Comparison of ENCODE assay signal across 4 worm cellular contexts in genomic region chrIV:15020958-15021357, ce11.
TF ChIP-seq lines count a peak whose summit lies in the region.

No protein-coding gene starts in this region.

TF ChIP-seq in whole organism, L1 larva, 84 proteins besides CTCF, POLR2A, EP300 and RAD21 (continued from another document and continues in another):
- no peak for TF ChIP-seq ceh-88 (GFP tag; IDR thresholded peaks at IDR 0.05; lab: Robert Waterston, UW)
- no peak for TF ChIP-seq nhr-90 (tag; optimal IDR thresholded peaks at IDR 0.05; lab: Kevin White, UChicago; ENCODE audit: poor library complexity)
- TF ChIP-seq lin-14 (GFP tag; optimal IDR thresholded peaks at IDR 0.05; lab: Kevin White, UChicago) = peak; percentile 79
- peak; percentile 34 for TF ChIP-seq tbx-2 (tag; optimal IDR thresholded peaks at IDR 0.05; lab: Kevin White, UChicago)
- no peak for TF ChIP-seq mef-2 (tag; optimal IDR thresholded peaks at IDR 0.05; lab: Kevin White, UChicago)
- peak in 1 of 3 experiments; percentile 33 for TF ChIP-seq dpl-1 (GFP tag; optimal IDR thresholded peaks at IDR 0.05; lab: Kevin White, UChicago)
- TF ChIP-seq elt-2 (tag; optimal IDR thresholded peaks at IDR 0.05; lab: Kevin White, UChicago) = no peak
- TF ChIP-seq sup-37 (GFP tag; optimal IDR thresholded peaks at IDR 0.05; lab: Kevin White, UChicago) = no peak
- TF ChIP-seq aly-2 (tag; optimal IDR thresholded peaks at IDR 0.05; lab: Kevin White, UChicago) = no peak
- TF ChIP-seq C16A3.4 (tag; optimal IDR thresholded peaks at IDR 0.05; lab: Kevin White, UChicago) = no peak
- TF ChIP-seq ceh-90 (tag; optimal IDR thresholded peaks at IDR 0.05; lab: Kevin White, UChicago) = no peak
- TF ChIP-seq nhr-77 (tag; optimal IDR thresholded peaks at IDR 0.05; lab: Kevin White, UChicago) = no peak
- TF ChIP-seq fos-1 (tag; optimal IDR thresholded peaks at IDR 0.05; lab: Kevin White, UChicago) = no peak
- TF ChIP-seq swsn-7 (tag; optimal IDR thresholded peaks at IDR 0.05; lab: Kevin White, UChicago) = peak; percentile 53
- peak in 1 of 2 experiments; percentile 34 for TF ChIP-seq lin-35 (GFP tag; optimal IDR thresholded peaks at IDR 0.05; lab: Kevin White, UChicago)
- TF ChIP-seq lin-39 (tag; optimal IDR thresholded peaks at IDR 0.05; lab: Kevin White, UChicago) = no peak
- TF ChIP-seq pag-3 (tag; optimal IDR thresholded peaks at IDR 0.05; lab: Kevin White, UChicago; ENCODE audit: borderline replicate concordance, insufficient read depth) = no peak
- TF ChIP-seq nhr-19 (GFP tag; conservative IDR thresholded peaks at IDR 0.05; lab: Robert Waterston, UW) = no peak
- TF ChIP-seq ceh-8 (GFP tag; optimal IDR thresholded peaks at IDR 0.05; lab: Kevin White, UChicago) = no peak
- no peak for TF ChIP-seq nhr-76 (tag; optimal IDR thresholded peaks at IDR 0.05; lab: Kevin White, UChicago)
- peak; percentile 10 for TF ChIP-seq snu-23 (GFP tag; optimal IDR thresholded peaks at IDR 0.05; lab: Kevin White, UChicago)
- TF ChIP-seq egl-13 (tag; optimal IDR thresholded peaks at IDR 0.05; lab: Kevin White, UChicago) = peak; percentile 45
- no peak for TF ChIP-seq Y116A8C.19 (tag; optimal IDR thresholded peaks at IDR 0.05; lab: Kevin White, UChicago; ENCODE audit: borderline replicate concordance)
- TF ChIP-seq ceh-63 (GFP tag; optimal IDR thresholded peaks at IDR 0.05; lab: Kevin White, UChicago) = no peak
- TF ChIP-seq unc-86 (tag; optimal IDR thresholded peaks at IDR 0.05; lab: Kevin White, UChicago) = peak; percentile 22
- no peak for TF ChIP-seq vab-15 (tag; optimal IDR thresholded peaks at IDR 0.05; lab: Kevin White, UChicago)
- TF ChIP-seq nhr-84 (tag; optimal IDR thresholded peaks at IDR 0.05; lab: Kevin White, UChicago) = no peak
- peak; percentile 75 for TF ChIP-seq fkh-8 (tag; optimal IDR thresholded peaks at IDR 0.05; lab: Kevin White, UChicago)
- TF ChIP-seq nhr-71 (tag; optimal IDR thresholded peaks at IDR 0.05; lab: Kevin White, UChicago) = peak; percentile 44
- TF ChIP-seq lsy-2 (tag; optimal IDR thresholded peaks at IDR 0.05; lab: Kevin White, UChicago) = peak in 1 of 2 experiments; percentile 56
- no peak for TF ChIP-seq ets-5 (GFP tag; IDR thresholded peaks at IDR 0.05; lab: Robert Waterston, UW)
- no peak for TF ChIP-seq mdl-1 (tag; optimal IDR thresholded peaks at IDR 0.05; lab: Kevin White, UChicago)
- no peak for TF ChIP-seq egl-27 (tag; optimal IDR thresholded peaks at IDR 0.05; lab: Kevin White, UChicago)

TF ChIP-seq in whole organism, L2 larva, 48 proteins besides CTCF, POLR2A, EP300 and RAD21 (continued from another document):
- TF ChIP-seq unc-39 (tag; optimal IDR thresholded peaks at IDR 0.05; lab: Kevin White, UChicago) (no peak), lsy-2 (tag; optimal IDR thresholded peaks at IDR 0.05; lab: Kevin White, UChicago) (peak in 1 of 2 experiments; percentile 52), gmeb-1 (tag; optimal IDR thresholded peaks at IDR 0.05; lab: Kevin White, UChicago) (no peak), snpc-4 (tag; optimal IDR thresholded peaks at IDR 0.05; lab: Kevin White, UChicago) (no peak), C34F6.9 (tag; optimal IDR thresholded peaks at IDR 0.05; lab: Kevin White, UChicago) (peak; percentile 65), unc-62 (GFP tag; optimal IDR thresholded peaks at IDR 0.05; lab: Kevin White, UChicago) (no peak), F13H6.1 (tag; optimal IDR thresholded peaks at IDR 0.05; lab: Kevin White, UChicago) (peak; percentile 33), unc-55 (GFP tag; optimal IDR thresholded peaks at IDR 0.05; lab: Kevin White, UChicago) (peak; percentile 51), nhr-23 (tag; optimal IDR thresholded peaks at IDR 0.05; lab: Kevin White, UChicago) (no peak), Y55F3AM.14 (GFP tag; optimal IDR thresholded peaks at IDR 0.05; lab: Kevin White, UChicago) (no peak), nhr-10 (tag; optimal IDR thresholded peaks at IDR 0.05; lab: Kevin White, UChicago) (no peak), nhr-21 (tag; optimal IDR thresholded peaks at IDR 0.05; lab: Kevin White, UChicago) (no peak), lin-13 (GFP tag; optimal IDR thresholded peaks at IDR 0.05; lab: Kevin White, UChicago) (no peak), nhr-6 (tag; optimal IDR thresholded peaks at IDR 0.05; lab: Kevin White, UChicago) (no peak), sma-9 (GFP tag; optimal IDR thresholded peaks at IDR 0.05; lab: Kevin White, UChicago) (no peak), sma-9 (tag; optimal IDR thresholded peaks at IDR 0.05; lab: Kevin White, UChicago) (no peak), lin-11 (tag; optimal IDR thresholded peaks at IDR 0.05; lab: Kevin White, UChicago) (peak; percentile 24), fos-1 (tag; optimal IDR thresholded peaks at IDR 0.05; lab: Kevin White, UChicago) (no peak), elt-1 (tag; optimal IDR thresholded peaks at IDR 0.05; lab: Kevin White, UChicago) (no peak), nhr-11 (tag; optimal IDR thresholded peaks at IDR 0.05; lab: Kevin White, UChicago) (no peak), skn-1 (tag; optimal IDR thresholded peaks at IDR 0.05; lab: Kevin White, UChicago) (no peak), ceh-16 (tag; optimal IDR thresholded peaks at IDR 0.05; lab: Kevin White, UChicago) (no peak), zag-1 (tag; optimal IDR thresholded peaks at IDR 0.05; lab: Kevin White, UChicago) (peak; percentile 21), blmp-1 (tag; optimal IDR thresholded peaks at IDR 0.05; lab: Kevin White, UChicago; ENCODE audit: insufficient read depth) (no peak), sma-3 (GFP tag; optimal IDR thresholded peaks at IDR 0.05; lab: Kevin White, UChicago) (no peak), mbf-1 (tag; optimal IDR thresholded peaks at IDR 0.05; lab: Kevin White, UChicago) (no peak), ceh-82 (tag; optimal IDR thresholded peaks at IDR 0.05; lab: Kevin White, UChicago) (no peak), lin-39 (tag; optimal IDR thresholded peaks at IDR 0.05; lab: Kevin White, UChicago) (no peak), crh-2 (tag; optimal IDR thresholded peaks at IDR 0.05; lab: Kevin White, UChicago) (no peak), dmd-4 (tag; optimal IDR thresholded peaks at IDR 0.05; lab: Kevin White, UChicago) (no peak), elt-3 (tag; optimal IDR thresholded peaks at IDR 0.05; lab: Kevin White, UChicago) (no peak), ztf-4 (tag; optimal IDR thresholded peaks at IDR 0.05; lab: Kevin White, UChicago) (no peak)

TF ChIP-seq in whole organism, L3 larva, 47 proteins besides CTCF, POLR2A, EP300 and RAD21 (continued from another document):
- TF ChIP-seq nhr-67 (tag; optimal IDR thresholded peaks at IDR 0.05; lab: Kevin White, UChicago) (no peak), elt-3 (tag; optimal IDR thresholded peaks at IDR 0.05; lab: Kevin White, UChicago) (no peak), daf-12 (tag; optimal IDR thresholded peaks at IDR 0.05; lab: Kevin White, UChicago) (no peak), elt-2 (tag; optimal IDR thresholded peaks at IDR 0.05; lab: Kevin White, UChicago) (no peak), eor-1 (tag; optimal IDR thresholded peaks at IDR 0.05; lab: Kevin White, UChicago) (no peak), ceh-82 (tag; optimal IDR thresholded peaks at IDR 0.05; lab: Kevin White, UChicago) (no peak), egl-27 (tag; optimal IDR thresholded peaks at IDR 0.05; lab: Kevin White, UChicago) (no peak), fkh-10 (GFP tag; optimal IDR thresholded peaks at IDR 0.05; lab: Kevin White, UChicago) (peak; percentile 75), nfya-1 (tag; optimal IDR thresholded peaks at IDR 0.05; lab: Kevin White, UChicago; ENCODE audit: insufficient read depth) (peak; percentile 69), ama-1 (optimal IDR thresholded peaks at IDR 0.05; lab: Kevin White, UChicago) (no peak), ceh-16 (tag; optimal IDR thresholded peaks at IDR 0.05; lab: Kevin White, UChicago) (no peak), R02D3.7 (tag; optimal IDR thresholded peaks at IDR 0.05; lab: Kevin White, UChicago) (no peak), nhr-237 (tag; optimal IDR thresholded peaks at IDR 0.05; lab: Kevin White, UChicago) (no peak), unc-62 (GFP tag; optimal IDR thresholded peaks at IDR 0.05; lab: Kevin White, UChicago) (no peak), fkh-2 (tag; optimal IDR thresholded peaks at IDR 0.05; lab: Kevin White, UChicago) (no peak), mdl-1 (tag; optimal IDR thresholded peaks at IDR 0.05; lab: Kevin White, UChicago) (no peak), egl-5 (tag; optimal IDR thresholded peaks at IDR 0.05; lab: Kevin White, UChicago) (no peak), nhr-76 (tag; optimal IDR thresholded peaks at IDR 0.05; lab: Kevin White, UChicago) (no peak), hmg-11 (tag; optimal IDR thresholded peaks at IDR 0.05; lab: Kevin White, UChicago) (peak; percentile 47)

TF ChIP-seq in whole organism, L4 larva, 104 proteins besides CTCF, POLR2A, EP300 and RAD21 (continued from another document):
- TF ChIP-seq gei-8 (GFP tag; optimal IDR thresholded peaks at IDR 0.05; lab: Kevin White, UChicago) (no peak), hmg-1.1 (GFP tag; IDR thresholded peaks at IDR 0.05; lab: Robert Waterston, UW) (peak; percentile 44; the same call in 1 of the 2 replicates), mep-1 (tag; optimal IDR thresholded peaks at IDR 0.05; lab: Kevin White, UChicago) (peak; percentile 21), nhr-25 (tag; optimal IDR thresholded peaks at IDR 0.05; lab: Kevin White, UChicago; ENCODE audit: borderline replicate concordance, insufficient read depth) (no peak), ctbp-1 (GFP tag; IDR thresholded peaks at IDR 0.05; lab: Robert Waterston, UW) (peak; percentile 48; the same call in 1 of the 2 replicates), spr-1 (tag; optimal IDR thresholded peaks at IDR 0.05; lab: Kevin White, UChicago) (no peak), nhr-237 (tag; optimal IDR thresholded peaks at IDR 0.05; lab: Kevin White, UChicago) (no peak), fkh-10 (GFP tag; optimal IDR thresholded peaks at IDR 0.05; lab: Kevin White, UChicago) (peak; percentile 64), daf-19 (GFP tag; conservative IDR thresholded peaks at IDR 0.05; lab: Robert Waterston, UW) (no peak), nhr-77 (tag; optimal IDR thresholded peaks at IDR 0.05; lab: Kevin White, UChicago) (no peak), ama-1 (optimal IDR thresholded peaks at IDR 0.05; lab: Kevin White, UChicago) (no peak), ces-1 (GFP tag; optimal IDR thresholded peaks at IDR 0.05; lab: Kevin White, UChicago) (peak; percentile 19), dmd-6 (GFP tag; IDR thresholded peaks at IDR 0.05; lab: Robert Waterston, UW) (0 out of 2 replicates have a peak, but pooled peaks have one; percentile 11), skn-1 (tag; optimal IDR thresholded peaks at IDR 0.05; lab: Kevin White, UChicago) (no peak), Y75B8A.6 (GFP tag; IDR thresholded peaks at IDR 0.05; lab: Robert Waterston, UW) (no peak), hlh-30 (tag; optimal IDR thresholded peaks at IDR 0.05; lab: Kevin White, UChicago; ENCODE audit: insufficient read depth) (peak; percentile 49)
TF ChIP-seq in whole organism, L4 larva: peak in this region for 12.
